Worm (Caenorhabditis elegans) whole organism, early embryonic: Measurements from ENCODE around the gene Y67D8C.6.

Experiments used
- B0310.2 ChIP-seq: sonication (generic microtip); optimal IDR thresholded peaks from 2 replicates; lab custom pipeline; 2016; ENCODE audit warnings: mild to moderate bottlenecking, missing genetic modification characterization, missing compliant biosample characterization
- F13C5.2 ChIP-seq: sonication (generic microtip); optimal IDR thresholded peaks from 2 replicates; lab custom pipeline; 2017; ENCODE audit warnings: mild to moderate bottlenecking, missing genetic modification characterization, inconsistent platforms, missing compliant biosample characterization
- aly-1 ChIP-seq: sonication (generic microtip); optimal IDR thresholded peaks from 2 replicates; lab custom pipeline; 2016; ENCODE audit warnings: missing genetic modification characterization, missing compliant biosample characterization
- ama-1 ChIP-seq: fragments of 150-350 bp; optimal IDR thresholded peaks from 2 replicates; lab custom pipeline; 2014
- ceh-13 ChIP-seq: fragments of 200-800 bp; sonication (Bioruptor generic); optimal IDR thresholded peaks from 2 replicates; lab custom pipeline; 2018; ENCODE audit warnings: mild to moderate bottlenecking, missing genetic modification characterization, missing compliant biosample characterization
- ceh-36 ChIP-seq: sonication (generic microtip); optimal IDR thresholded peaks from 2 replicates; lab custom pipeline; 2016; ENCODE audit warnings: missing genetic modification characterization, inconsistent platforms, missing compliant biosample characterization
- ets-7 ChIP-seq: sonication (generic microtip); optimal IDR thresholded peaks from 2 replicates; lab custom pipeline; 2016; ENCODE audit warnings: missing genotype, missing genetic modification characterization, missing compliant biosample characterization
- flt-1 ChIP-seq: fragments of 200-800 bp; sonication (Bioruptor generic); IDR thresholded peaks from 2 replicates; pipeline ENCODE4 v1.3.6; 2022; ENCODE audit warnings: missing genetic modification characterization, missing compliant biosample characterization
- hmbx-1 ChIP-seq: sonication (generic microtip); optimal IDR thresholded peaks from 2 replicates; lab custom pipeline; 2016; ENCODE audit warnings: mild to moderate bottlenecking, missing genetic modification characterization, missing compliant biosample characterization
- hmg-4 ChIP-seq: fragments of 200-800 bp; sonication (Bioruptor generic); optimal IDR thresholded peaks from 2 replicates; lab custom pipeline; 2018; ENCODE audit warnings: mild to moderate bottlenecking, missing genetic modification characterization, missing compliant biosample characterization
- hnd-1 ChIP-seq: sonication (generic microtip); optimal IDR thresholded peaks from 2 replicates; lab custom pipeline; 2016; ENCODE audit warnings: missing genetic modification characterization, missing compliant biosample characterization
- pes-1 ChIP-seq: fragments of 200-800 bp; sonication (Bioruptor generic); IDR thresholded peaks from 2 replicates; pipeline ENCODE4 v1.3.6; 2022; ENCODE audit warnings: missing genetic modification reagents, missing genetic modification characterization, missing compliant biosample characterization
- scrt-1 ChIP-seq: fragments of 200-800 bp; sonication (Bioruptor generic); IDR thresholded peaks from 2 replicates; pipeline ENCODE4 v1.3.6; 2022; ENCODE audit warnings: missing genetic modification characterization, missing compliant biosample characterization
- sea-1 ChIP-seq: fragments of 200-800 bp; sonication (Bioruptor generic); conservative IDR thresholded peaks from 2 replicates; pipeline ENCODE4 v1.3.6; 2022; ENCODE audit warnings: missing genetic modification characterization, missing compliant biosample characterization
- tbx-11 ChIP-seq: fragments of 200-800 bp; sonication (Bioruptor generic); IDR thresholded peaks from 2 replicates; pipeline ENCODE4 v1.3.6; 2022; ENCODE audit warnings: missing genetic modification characterization, missing compliant biosample characterization
- tbx-37 ChIP-seq: fragments of 200-800 bp; sonication (Bioruptor generic); conservative IDR thresholded peaks from 2 replicates; pipeline ENCODE4 v1.3.6; 2022; ENCODE audit warnings: missing genetic modification reagents, missing genetic modification characterization, missing compliant biosample characterization
- tra-4 ChIP-seq: sonication (generic microtip); optimal IDR thresholded peaks from 2 replicates; lab custom pipeline; 2017; ENCODE audit warnings: missing genetic modification characterization, missing compliant biosample characterization

The Y67D8C.6 gene

ce11 chrIV:3062936-3063439 lies at the start of gene Y67D8C.6:
TSS of gene Y67D8C.6 (minus strand) at chrIV:3063389.
- TF ChIP-seq hmbx-1 (no peak), tbx-37 (no peak), ets-7 (no peak), hmg-4 (no peak), tbx-11 (GFP tag; lab: Robert Waterston, UW) (no peak), B0310.2 (tag; lab: Kevin White, UChicago) (no peak), scrt-1 (GFP tag; lab: Robert Waterston, UW) (no peak), ceh-36 (tag; lab: Kevin White, UChicago) (no peak), aly-1 (no peak), flt-1 (GFP tag; lab: Robert Waterston, UW) (no peak), ama-1 (lab: Kevin White, UChicago) (no peak), pes-1 (GFP tag; lab: Robert Waterston, UW) (no peak), hnd-1 (tag; lab: Kevin White, UChicago) (no peak)

ce11 chrIV:3101208-3101607 lies 38.0 kb upstream of the Y67D8C.6 start:
- no peak for TF ChIP-seq B0310.2 (tag; lab: Kevin White, UChicago)
- no peak for TF ChIP-seq sea-1 (GFP tag; lab: Robert Waterston, UW)
- TF ChIP-seq tbx-37, result no peak
- TF ChIP-seq tbx-11 (GFP tag; lab: Robert Waterston, UW), result no peak
- no peak for TF ChIP-seq ets-7
- no peak for TF ChIP-seq ama-1 (lab: Kevin White, UChicago)
- TF ChIP-seq pes-1 (GFP tag; lab: Robert Waterston, UW), result no peak
- TF ChIP-seq hmg-4, result no peak
- no peak for TF ChIP-seq F13C5.2
- no peak for TF ChIP-seq ceh-13 (GFP tag; lab: Kevin White, UChicago)
- no peak for TF ChIP-seq flt-1 (GFP tag; lab: Robert Waterston, UW)
- TF ChIP-seq tra-4 (tag; lab: Kevin White, UChicago), result no peak
- no peak for TF ChIP-seq scrt-1 (GFP tag; lab: Robert Waterston, UW)
- TF ChIP-seq aly-1, result no peak
- TF ChIP-seq hmbx-1, result no peak
- TF ChIP-seq ceh-36 (tag; lab: Kevin White, UChicago), result no peak

- TF ChIP-seq ets-7, result no peak
- no peak for TF ChIP-seq hmbx-1
- no peak for TF ChIP-seq B0310.2 (tag; lab: Kevin White, UChicago)
- no peak for TF ChIP-seq hnd-1 (tag; lab: Kevin White, UChicago)
- no peak for TF ChIP-seq tra-4 (tag; lab: Kevin White, UChicago)
- TF ChIP-seq pes-1 (GFP tag; lab: Robert Waterston, UW), result no peak
- no peak for TF ChIP-seq aly-1
- TF ChIP-seq ama-1 (lab: Kevin White, UChicago), result no peak
- TF ChIP-seq F13C5.2, result no peak
- no peak for TF ChIP-seq tbx-11 (GFP tag; lab: Robert Waterston, UW)
Measured at ce11 chrIV:3097019-3097418, 33.8 kb upstream of the Y67D8C.6 start.

ce11 chrIV:3095995-3096544 lies 32.9 kb upstream of the Y67D8C.6 start:
- TF ChIP-seq tra-4 (tag; lab: Kevin White, UChicago) (no peak), F13C5.2 (no peak), sea-1 (GFP tag; lab: Robert Waterston, UW) (no peak), tbx-37 (no peak), flt-1 (GFP tag; lab: Robert Waterston, UW) (no peak), hmbx-1 (no peak), ets-7 (no peak), hnd-1 (tag; lab: Kevin White, UChicago) (no peak), B0310.2 (tag; lab: Kevin White, UChicago) (no peak)

ce11 chrIV:3092978-3093377 lies 29.8 kb upstream of the Y67D8C.6 start:
- TF ChIP-seq hmg-4 (no peak), hnd-1 (tag; lab: Kevin White, UChicago) (no peak), scrt-1 (GFP tag; lab: Robert Waterston, UW) (no peak), ceh-13 (GFP tag; lab: Kevin White, UChicago) (no peak), aly-1 (no peak), tra-4 (tag; lab: Kevin White, UChicago) (no peak), sea-1 (GFP tag; lab: Robert Waterston, UW) (no peak), F13C5.2 (no peak), ceh-36 (tag; lab: Kevin White, UChicago) (no peak), hmbx-1 (no peak), pes-1 (GFP tag; lab: Robert Waterston, UW) (no peak), tbx-37 (no peak), tbx-11 (GFP tag; lab: Robert Waterston, UW) (no peak), ama-1 (lab: Kevin White, UChicago) (no peak), ets-7 (no peak), flt-1 (GFP tag; lab: Robert Waterston, UW) (no peak), B0310.2 (tag; lab: Kevin White, UChicago) (no peak)

ce11 chrIV:3091112-3091511 lies 27.9 kb upstream of the Y67D8C.6 start:
- TF ChIP-seq pes-1 (GFP tag; lab: Robert Waterston, UW) (no peak), hmbx-1 (no peak), flt-1 (GFP tag; lab: Robert Waterston, UW) (no peak), ets-7 (no peak), F13C5.2 (no peak), ceh-13 (GFP tag; lab: Kevin White, UChicago) (no peak), tra-4 (tag; lab: Kevin White, UChicago) (no peak)

- TF ChIP-seq hmbx-1 (no peak), aly-1 (no peak), ceh-13 (GFP tag; lab: Kevin White, UChicago) (no peak), tbx-11 (GFP tag; lab: Robert Waterston, UW) (no peak), flt-1 (GFP tag; lab: Robert Waterston, UW) (no peak)
Measured at ce11 chrIV:3089611-3090010, 26.4 kb upstream of the Y67D8C.6 start.

- no peak for TF ChIP-seq hnd-1 (tag; lab: Kevin White, UChicago)
- no peak for TF ChIP-seq sea-1 (GFP tag; lab: Robert Waterston, UW)
- TF ChIP-seq pes-1 (GFP tag; lab: Robert Waterston, UW), result no peak
- TF ChIP-seq ceh-13 (GFP tag; lab: Kevin White, UChicago), result no peak
- TF ChIP-seq aly-1, result no peak
- no peak for TF ChIP-seq ceh-36 (tag; lab: Kevin White, UChicago)
- no peak for TF ChIP-seq tbx-37
- no peak for TF ChIP-seq scrt-1 (GFP tag; lab: Robert Waterston, UW)
- no peak for TF ChIP-seq tra-4 (tag; lab: Kevin White, UChicago)
- no peak for TF ChIP-seq flt-1 (GFP tag; lab: Robert Waterston, UW)
- TF ChIP-seq F13C5.2, result no peak
- no peak for TF ChIP-seq ets-7
- no peak for TF ChIP-seq hmbx-1
- no peak for TF ChIP-seq hmg-4
- TF ChIP-seq ama-1 (lab: Kevin White, UChicago), result no peak
- TF ChIP-seq tbx-11 (GFP tag; lab: Robert Waterston, UW), result no peak
- TF ChIP-seq B0310.2 (tag; lab: Kevin White, UChicago), result no peak
Measured at ce11 chrIV:3086825-3087224, 23.6 kb upstream of the Y67D8C.6 start, which contains the start of gene Y67D8C.9. TSS of gene Y67D8C.9 (minus strand) at chrIV:3086925.
